Fruit fly (Drosophila melanogaster): Measurements from ENCODE around the gene trbl.

- TF ChIP-seq CG8478 (optimal IDR thresholded peaks at IDR 0.05), result no peak
- TF ChIP-seq usp (GFP tag; optimal IDR thresholded peaks at IDR 0.05), result no peak
These were observed 31.4 kb downstream of the trbl start, which contains the start of gene CG13247 for dm6 chr3L:20370013-20370412.
